Worm (Caenorhabditis elegans) whole organism, midembryonic: Measurements from ENCODE around the gene dod-23.

Experiments used
- cog-1 ChIP-seq: sonication (generic microtip); optimal IDR thresholded peaks from 2 replicates; lab custom pipeline; 2016; ENCODE audit warnings: missing genetic modification characterization, missing compliant biosample characterization
- flt-1 ChIP-seq: fragments of 200-800 bp; sonication (Bioruptor generic); IDR thresholded peaks from 2 replicates; pipeline ENCODE4 v1.3.6; 2022; ENCODE audit warnings: missing genetic modification characterization, missing compliant biosample characterization
- klf-2 ChIP-seq: fragments of 200-800 bp; sonication (Bioruptor generic); conservative IDR thresholded peaks from 2 replicates; pipeline ENCODE4 v1.3.6; 2022; ENCODE audit warnings: missing genetic modification reagents, missing genetic modification characterization, missing compliant biosample characterization
- ref-1 ChIP-seq: fragments of 200-800 bp; sonication (Bioruptor generic); conservative IDR thresholded peaks from 2 replicates; pipeline ENCODE4 v1.3.6; 2022; ENCODE audit warnings: missing genetic modification reagents, missing genetic modification characterization, missing compliant biosample characterization
- tab-1 ChIP-seq: fragments of 200-800 bp; sonication (Bioruptor generic); IDR thresholded peaks from 2 replicates; pipeline ENCODE4 v1.3.6; 2022; ENCODE audit warnings: missing genetic modification characterization, missing compliant biosample characterization

- no peak for TF ChIP-seq klf-2 (GFP tag; lab: Robert Waterston, UW)
- no peak for TF ChIP-seq cog-1 (tag; lab: Kevin White, UChicago)
- no peak for TF ChIP-seq flt-1 (GFP tag; lab: Robert Waterston, UW)
- TF ChIP-seq ref-1 (GFP tag; lab: Robert Waterston, UW) = no peak
- no peak for TF ChIP-seq tab-1 (GFP tag; lab: Robert Waterston, UW)
These were observed at the start of gene dod-23 for ce11 chrII:8399064-8399463.
